Fruit fly (Drosophila melanogaster) whole organism, embryonic: ENCODE results near the gene CG13081.

Experiments
- ATbp ChIP-seq: fragments of 200-800 bp; sonication (Bioruptor generic); optimal IDR thresholded peaks from 2 replicates; lab custom pipeline; 2017; ENCODE audit warnings: missing biosample characterization, mild to moderate bottlenecking, missing genetic modification characterization, missing genetic modification reagents
- C15 ChIP-seq: fragments of 200-800 bp; sonication (Bioruptor generic); IDR thresholded peaks from 3 replicates; pipeline ENCODE4 v1.3.6; 2022; ENCODE audit warnings: missing biosample characterization, missing genetic modification characterization
- CG10462 ChIP-seq: fragments of 200-800 bp; sonication (Bioruptor generic); optimal IDR thresholded peaks from 2 replicates; lab custom pipeline; 2016; ENCODE audit warnings: missing biosample characterization, missing genetic modification characterization
- CG11093 ChIP-seq: fragments of 200-800 bp; sonication (Bioruptor generic); IDR thresholded peaks from 3 replicates; pipeline ENCODE4 v1.3.6; 2022; ENCODE audit warnings: missing biosample characterization, missing genetic modification characterization
- CG12155 ChIP-seq: fragments of 200-800 bp; sonication (Bioruptor generic); optimal IDR thresholded peaks from 3 replicates; lab custom pipeline; 2016; ENCODE audit warnings: missing biosample characterization, missing genetic modification characterization
- CG13424 ChIP-seq: fragments of 200-800 bp; sonication (Bioruptor generic); optimal IDR thresholded peaks from 2 replicates; lab custom pipeline; 2019; ENCODE audit warnings: missing biosample characterization, mild to moderate bottlenecking, missing genetic modification characterization, moderate library complexity
- CG14860 ChIP-seq: fragments of 200-800 bp; sonication (Bioruptor generic); IDR thresholded peaks from 3 replicates; pipeline ENCODE4 v1.3.6; 2022; ENCODE audit warnings: missing biosample characterization, missing genetic modification characterization; ENCODE audit not compliant: partially characterized antibody
- CG17612 ChIP-seq: fragments of 200-800 bp; sonication (Bioruptor generic); IDR thresholded peaks from 2 replicates; pipeline ENCODE4 v1.3.6; 2022; ENCODE audit warnings: missing biosample characterization, missing genetic modification characterization
- CG17802 ChIP-seq: fragments of 200-800 bp; sonication (Bioruptor generic); optimal IDR thresholded peaks from 2 replicates; lab custom pipeline; 2018; ENCODE audit warnings: missing biosample characterization, mild to moderate bottlenecking, missing genetic modification characterization, moderate library complexity
- CG2116 ChIP-seq: fragments of 200-800 bp; sonication (Bioruptor generic); optimal IDR thresholded peaks from 3 replicates; lab custom pipeline; 2018; ENCODE audit warnings: missing biosample characterization, mild to moderate bottlenecking, missing genetic modification characterization
- CG31224 ChIP-seq: fragments of 200-800 bp; sonication (Bioruptor generic); IDR thresholded peaks from 2 replicates; pipeline ENCODE4 v1.3.6; 2022; ENCODE audit warnings: missing biosample characterization, missing genetic modification characterization
- CG31441 ChIP-seq: fragments of 200-800 bp; sonication (Bioruptor generic); IDR thresholded peaks from 2 replicates; pipeline ENCODE4 v1.3.6; 2022; ENCODE audit warnings: missing biosample characterization, missing genetic modification characterization
- CG3163 ChIP-seq: fragments of 200-800 bp; sonication (Bioruptor generic); optimal IDR thresholded peaks from 3 replicates; lab custom pipeline; 2016; ENCODE audit warnings: missing biosample characterization, missing genetic modification characterization
- CG3847 ChIP-seq: fragments of 200-800 bp; sonication (Bioruptor generic); IDR thresholded peaks from 2 replicates; pipeline ENCODE4 v1.3.6; 2022; ENCODE audit warnings: missing biosample characterization, missing genetic modification characterization
- CG4328 ChIP-seq: fragments of 200-800 bp; sonication (Bioruptor generic); optimal IDR thresholded peaks from 3 replicates; lab custom pipeline; 2017; ENCODE audit warnings: missing biosample characterization, missing genetic modification reagents, missing genetic modification characterization
- CG6175 ChIP-seq: fragments of 200-800 bp; sonication (Bioruptor generic); IDR thresholded peaks from 3 replicates; pipeline ENCODE4 v1.3.6; 2022; ENCODE audit warnings: missing biosample characterization, missing genetic modification characterization
- CG6791 ChIP-seq: fragments of 200-800 bp; sonication (Bioruptor generic); IDR thresholded peaks from 3 replicates; pipeline ENCODE4 v1.3.6; 2022; ENCODE audit warnings: missing biosample characterization, missing genetic modification characterization; ENCODE audit not compliant: partially characterized antibody
- CG7786 ChIP-seq: fragments of 200-800 bp; sonication (Bioruptor generic); optimal IDR thresholded peaks from 2 replicates; lab custom pipeline; 2016; ENCODE audit warnings: missing biosample characterization, missing genetic modification characterization
- CG7839 ChIP-seq: fragments of 200-800 bp; sonication (Bioruptor generic); optimal IDR thresholded peaks from 3 replicates; lab custom pipeline; 2018; ENCODE audit warnings: missing biosample characterization, mild to moderate bottlenecking, missing genetic modification characterization, moderate library complexity
- CG8388 ChIP-seq: fragments of 200-800 bp; sonication (Bioruptor generic); optimal IDR thresholded peaks from 2 replicates; lab custom pipeline; 2019; ENCODE audit warnings: missing biosample characterization, mild to moderate bottlenecking, missing genetic modification characterization, moderate library complexity
- CG8478 ChIP-seq: fragments of >200 bp; optimal IDR thresholded peaks from 2 replicates; lab custom pipeline; 2018
- CG9609 ChIP-seq: fragments of 200-800 bp; sonication (Bioruptor generic); optimal IDR thresholded peaks from 3 replicates; lab custom pipeline; 2016; ENCODE audit warnings: missing biosample characterization, missing genetic modification characterization
- CG9727 ChIP-seq: fragments of 200-800 bp; sonication (Bioruptor generic); optimal IDR thresholded peaks from 3 replicates; lab custom pipeline; 2017; ENCODE audit warnings: missing biosample characterization, mild to moderate bottlenecking, missing genetic modification characterization
- D ChIP-seq, 2 experiments: fragments of 200-800 bp in 1 of 2; fragments of >200 bp in 1 of 2; sonication (Bioruptor generic) in 1 of 2; optimal IDR thresholded peaks; 2 replicates in 1 of 2; 3 replicates in 1 of 2; lab custom pipeline; 2017; ENCODE audit warnings: mild to moderate bottlenecking in 1 of 2, missing biosample characterization in 1 of 2, missing genetic modification characterization in 1 of 2, missing genetic modification reagents in 1 of 2
- Dip3 ChIP-seq: fragments of 200-800 bp; sonication (Bioruptor generic); optimal IDR thresholded peaks from 3 replicates; lab custom pipeline; 2016; ENCODE audit warnings: missing biosample characterization, missing genetic modification characterization
- Gsc ChIP-seq: fragments of 200-800 bp; sonication (Bioruptor generic); IDR thresholded peaks from 2 replicates; pipeline ENCODE4 v1.3.6; 2022; ENCODE audit warnings: missing biosample characterization, missing genetic modification characterization
- H2.0 ChIP-seq: fragments of 200-800 bp; sonication (Bioruptor generic); IDR thresholded peaks from 2 replicates; pipeline ENCODE4 v1.3.6; 2022; ENCODE audit warnings: missing biosample characterization, missing genetic modification characterization
- HLHmδ ChIP-seq: fragments of 200-800 bp; sonication (Bioruptor generic); optimal IDR thresholded peaks from 2 replicates; lab custom pipeline; 2018; ENCODE audit warnings: missing biosample characterization, mild to moderate bottlenecking, missing genetic modification characterization, moderate library complexity
- Mad ChIP-seq: fragments of 200-800 bp; sonication (Bioruptor generic); optimal IDR thresholded peaks from 2 replicates; lab custom pipeline; 2016; ENCODE audit warnings: missing biosample characterization, missing genetic modification characterization
- Pdp1 ChIP-seq, 2 experiments: fragments of 200-800 bp; sonication (Bioruptor generic); optimal IDR thresholded peaks; 3 replicates each; lab custom pipeline; 2016; ENCODE audit warnings: missing biosample characterization in 2 of 2, missing genetic modification characterization in 2 of 2, mild to moderate bottlenecking in 1 of 2, moderate library complexity in 1 of 2
- Stat92E ChIP-seq, 3 experiments: fragments of >200 bp in 2 of 3; fragments of 200-800 bp in 1 of 3; sonication (Bioruptor generic) in 1 of 3; optimal IDR thresholded peaks; 2 replicates each; lab custom pipeline; 2017 to 2019; ENCODE audit warnings: missing biosample characterization in 3 of 3, missing genetic modification characterization in 3 of 3, mild to moderate bottlenecking in 1 of 3, moderate library complexity in 1 of 3
- TFAM ChIP-seq: fragments of 200-800 bp; sonication (Bioruptor generic); optimal IDR thresholded peaks from 2 replicates; lab custom pipeline; 2017; ENCODE audit warnings: missing biosample characterization, missing genetic modification characterization, inconsistent platforms
- Vsx1 ChIP-seq: fragments of 200-800 bp; sonication (Bioruptor generic); optimal IDR thresholded peaks from 2 replicates; lab custom pipeline; 2017; ENCODE audit warnings: missing biosample characterization, mild to moderate bottlenecking, missing genetic modification characterization, missing genetic modification reagents
- YL-1 ChIP-seq: fragments of 200-800 bp; sonication (Bioruptor generic); optimal IDR thresholded peaks from 3 replicates; lab custom pipeline; 2017; ENCODE audit warnings: missing biosample characterization, mild to moderate bottlenecking, missing genetic modification characterization
- ac ChIP-seq: fragments of 200-800 bp; sonication (Bioruptor generic); optimal IDR thresholded peaks from 3 replicates; lab custom pipeline; 2017; ENCODE audit warnings: missing biosample characterization, mild to moderate bottlenecking, missing genetic modification characterization
- al ChIP-seq: fragments of 200-800 bp; sonication (Bioruptor generic); IDR thresholded peaks from 2 replicates; pipeline ENCODE4 v1.3.6; 2022; ENCODE audit warnings: missing biosample characterization, missing genetic modification characterization
- bowl ChIP-seq: fragments of 200-800 bp; sonication (Bioruptor generic); IDR thresholded peaks from 2 replicates; pipeline ENCODE4 v1.3.6; 2022; ENCODE audit warnings: missing biosample characterization, missing genetic modification characterization
- corto ChIP-seq: fragments of 200-800 bp; sonication (Bioruptor generic); optimal IDR thresholded peaks from 2 replicates; lab custom pipeline; 2016; ENCODE audit warnings: missing biosample characterization, mild to moderate bottlenecking, missing genetic modification characterization, moderate library complexity
- h ChIP-seq: fragments of >200 bp; optimal IDR thresholded peaks from 2 replicates; lab custom pipeline; 2017
- ham ChIP-seq: fragments of 200-800 bp; sonication (Bioruptor generic); IDR thresholded peaks from 2 replicates; pipeline ENCODE4 v1.3.6; 2022; ENCODE audit warnings: missing biosample characterization, missing genetic modification characterization
- insv ChIP-seq, 2 experiments: fragments of 200-800 bp; sonication (Bioruptor generic); optimal IDR thresholded peaks; 3 replicates each; lab custom pipeline; 2016 to 2018; ENCODE audit warnings: missing biosample characterization in 2 of 2, missing genetic modification characterization in 2 of 2
- repo ChIP-seq: fragments of 200-800 bp; sonication (Bioruptor generic); optimal IDR thresholded peaks from 2 replicates; lab custom pipeline; 2016; ENCODE audit warnings: missing biosample characterization, missing genetic modification characterization
- ro ChIP-seq: fragments of 200-800 bp; sonication (Bioruptor generic); IDR thresholded peaks from 2 replicates; pipeline ENCODE4 v1.3.6; 2022; ENCODE audit warnings: missing biosample characterization, missing genetic modification characterization
- slbo ChIP-seq: fragments of 200-800 bp; sonication (Bioruptor generic); IDR thresholded peaks from 2 replicates; pipeline ENCODE4 v1.3.6; 2022; ENCODE audit warnings: missing biosample characterization, missing genetic modification characterization
- sob ChIP-seq: fragments of 200-800 bp; sonication (Bioruptor generic); IDR thresholded peaks from 2 replicates; pipeline ENCODE4 v1.3.6; 2022; ENCODE audit warnings: missing biosample characterization, missing genetic modification characterization
- tna ChIP-seq: fragments of 200-800 bp; sonication (Bioruptor generic); IDR thresholded peaks from 2 replicates; pipeline ENCODE4 v1.3.6; 2022; ENCODE audit warnings: missing biosample characterization, missing genetic modification characterization; ENCODE audit not compliant: partially characterized antibody
- trem ChIP-seq: fragments of 200-800 bp; optimal IDR thresholded peaks from 3 replicates; lab custom pipeline; 2019; ENCODE audit warnings: missing biosample characterization, mild to moderate bottlenecking, missing genetic modification characterization, moderate library complexity
- twi ChIP-seq: fragments of 200-800 bp; optimal IDR thresholded peaks from 2 replicates; lab custom pipeline; 2019; ENCODE audit warnings: missing biosample characterization, mild to moderate bottlenecking, missing genetic modification characterization, moderate library complexity
- wdn ChIP-seq: fragments of 200-800 bp; sonication (Bioruptor generic); IDR thresholded peaks from 2 replicates; pipeline ENCODE4 v1.3.6; 2022; ENCODE audit warnings: missing biosample characterization, missing genetic modification characterization
- z ChIP-seq: fragments of 200-800 bp; sonication (Bioruptor generic); IDR thresholded peaks from 3 replicates; pipeline ENCODE4 v1.3.6; 2022; ENCODE audit warnings: missing biosample characterization, missing genetic modification characterization

Gene CG13081

DNA sequence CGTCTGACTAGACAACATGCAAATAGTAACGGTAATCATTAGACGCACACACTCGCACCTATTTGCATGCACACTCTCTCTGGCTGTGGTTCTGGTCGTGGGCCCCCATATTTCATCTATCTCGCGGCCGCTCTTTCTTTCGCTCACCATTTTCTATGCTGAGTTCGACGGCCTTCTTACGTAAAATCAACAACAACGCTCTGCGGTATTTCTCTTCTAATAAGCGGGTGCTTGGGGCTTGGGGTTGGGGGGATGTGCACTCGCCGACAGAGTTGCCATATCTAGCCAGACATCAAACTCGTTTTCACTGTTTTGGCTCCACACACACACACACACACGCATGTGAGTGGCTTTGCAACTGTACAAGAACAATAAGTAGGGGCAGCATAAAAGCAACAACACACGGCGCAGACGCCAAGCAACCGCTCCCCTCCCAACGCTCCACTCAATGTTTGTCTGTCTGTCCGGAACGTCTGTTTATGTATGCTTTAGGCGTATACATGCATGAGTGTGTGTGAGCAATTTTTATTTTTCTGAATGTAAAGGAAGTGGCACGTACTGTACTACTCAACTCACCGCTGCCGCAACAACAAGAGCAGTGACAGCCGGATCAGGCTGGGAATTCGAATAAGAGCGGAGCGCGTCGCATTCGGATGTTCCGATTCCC, 34.7 kb downstream of the CG13081 start (continued):
- TF ChIP-seq ro (no peak), ATbp (GFP tag; lab: Kevin White, UChicago) (peak; percentile 3), al (GFP tag; lab: Robert Waterston, UW) (no peak), CG9609 (GFP tag; lab: Kevin White, UChicago) (no peak), CG7786 (GFP tag; lab: Kevin White, UChicago) (no peak), D (optimal IDR thresholded peaks at IDR 0.05; lab: Kevin White, UChicago) (peak; percentile 33), D (GFP tag; optimal IDR thresholded peaks at IDR 0.05; lab: Kevin White, UChicago) (no peak), h (lab: Kevin White, UChicago) (no peak), CG4328 (GFP tag; lab: Kevin White, UChicago) (no peak), CG3847 (GFP tag; lab: Robert Waterston, UW) (no peak), Mad (no peak), CG6175 (peak; percentile 96), tna (peak; percentile 39; the same call in 1 of the 2 replicates), CG6791 (GFP tag; lab: Robert Waterston, UW) (0 out of 3 replicates have a peak, but pooled peaks have one; percentile 50), H2.0 (no peak), corto (GFP tag; lab: Kevin White, UChicago) (no peak), CG31441 (GFP tag; lab: Robert Waterston, UW) (no peak), CG14860 (GFP tag; lab: Robert Waterston, UW) (0 out of 3 replicates have a peak, but pooled peaks have one; percentile 26), CG3163 (GFP tag; lab: Kevin White, UChicago) (peak; percentile 81), bowl (GFP tag; lab: Robert Waterston, UW) (no peak), HLHmδ (GFP tag; lab: Kevin White, UChicago) (peak; percentile 92), C15 (GFP tag; lab: Robert Waterston, UW) (no peak), CG7839 (tag; lab: Kevin White, UChicago) (no peak), CG10462 (GFP tag; lab: Kevin White, UChicago) (no peak), Gsc (GFP tag; lab: Robert Waterston, UW) (no peak), twi (tag; lab: Kevin White, UChicago) (no peak), CG9727 (GFP tag; lab: Kevin White, UChicago) (no peak), CG8388 (GFP tag; lab: Kevin White, UChicago) (no peak), slbo (GFP tag; lab: Robert Waterston, UW) (no peak), ac (GFP tag; lab: Kevin White, UChicago) (no peak), trem (tag; lab: Kevin White, UChicago) (no peak), z (peak; percentile 99), Dip3 (no peak), CG2116 (GFP tag; lab: Kevin White, UChicago) (no peak), Pdp1 (GFP tag; optimal IDR thresholded peaks at IDR 0.05; lab: Kevin White, UChicago) (peak in 1 of 2 experiments; percentile 69), insv (GFP tag; optimal IDR thresholded peaks at IDR 0.05; lab: Kevin White, UChicago) (peak in 1 of 2 experiments; percentile 94), sob (GFP tag; lab: Robert Waterston, UW) (no peak), CG8478 (lab: Kevin White, UChicago) (peak; percentile 91)

DNA sequence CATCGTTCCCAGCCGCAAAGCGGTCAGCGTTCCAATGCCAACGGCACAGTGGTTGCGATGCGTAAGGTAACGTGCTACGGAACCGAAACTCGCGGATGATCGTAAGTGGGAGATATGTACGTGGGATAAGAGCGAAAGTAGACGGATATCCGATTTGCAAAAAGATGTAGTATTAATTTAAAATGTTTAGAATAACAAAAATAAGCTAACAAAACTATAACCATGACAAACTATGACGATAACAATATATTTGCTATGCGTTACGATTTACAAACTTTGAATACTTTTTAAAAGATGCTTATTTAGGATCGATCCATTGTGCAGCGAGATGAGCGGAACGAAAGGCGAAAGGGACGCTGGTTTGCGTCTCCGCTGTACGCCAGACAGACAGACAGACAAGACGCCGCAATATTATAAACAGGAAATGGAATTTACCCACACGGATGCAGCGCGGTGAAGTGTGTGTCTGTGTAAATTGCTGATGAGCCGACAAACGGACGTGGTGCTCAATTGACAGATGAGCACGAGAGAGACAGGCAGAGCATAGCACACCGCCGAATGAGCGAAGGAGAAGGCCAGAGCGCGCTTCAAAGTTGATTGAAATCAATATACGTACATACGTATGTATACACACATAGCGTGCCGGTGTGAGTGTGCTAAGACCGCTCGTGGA, 35.4 kb downstream of the CG13081 start:
- TF ChIP-seq ham (GFP tag; lab: Robert Waterston, UW) (peak; percentile 77), CG17612 (GFP tag; lab: Robert Waterston, UW) (peak; percentile 90), CG13424 (peak; percentile 96), YL-1 (GFP tag; lab: Kevin White, UChicago) (peak; percentile 24), TFAM (GFP tag; lab: Kevin White, UChicago) (peak; percentile 76), CG12155 (GFP tag; lab: Kevin White, UChicago) (peak; percentile 94), repo (peak; percentile 94), Vsx1 (GFP tag; lab: Kevin White, UChicago) (peak; percentile 87), Stat92E (GFP tag; optimal IDR thresholded peaks at IDR 0.05; lab: Kevin White, UChicago) (no peak), CG17802 (tag; lab: Kevin White, UChicago) (peak; percentile 87), wdn (peak; percentile 83), CG11093 (GFP tag; lab: Robert Waterston, UW) (peak; percentile 94), CG31224 (GFP tag; lab: Robert Waterston, UW) (peak; percentile 94)
